Worm (Caenorhabditis elegans) whole organism, young adult: ENCODE results near the gene F19F10.3.

ENCODE experiments used
- C06A6.2 ChIP-seq: fragments of 200-800 bp; sonication (Bioruptor generic); conservative IDR thresholded peaks from 2 replicates; pipeline ENCODE4 v1.3.6; 2022; ENCODE audit warnings: missing genetic modification characterization, missing compliant biosample characterization
- F23B12.7 ChIP-seq: sonication (generic microtip); optimal IDR thresholded peaks from 2 replicates; lab custom pipeline; 2017; ENCODE audit warnings: missing genetic modification characterization, mild to moderate bottlenecking, missing compliant biosample characterization, antibody characterized with exemption, moderate library complexity; ENCODE audit not compliant: insufficient read depth
- F52B5.7 ChIP-seq: sonication (generic microtip); optimal IDR thresholded peaks from 2 replicates; lab custom pipeline; 2016; ENCODE audit warnings: mild to moderate bottlenecking, missing genetic modification characterization, missing compliant biosample characterization
- akir-1 ChIP-seq: fragments of 200-800 bp; sonication (Bioruptor generic); optimal IDR thresholded peaks from 2 replicates; lab custom pipeline; 2018; ENCODE audit warnings: mild to moderate bottlenecking, missing genetic modification characterization, moderate library complexity, missing compliant biosample characterization
- attf-5 ChIP-seq: fragments of 200-800 bp; sonication (Bioruptor generic); optimal IDR thresholded peaks from 2 replicates; lab custom pipeline; 2018; ENCODE audit warnings: mild to moderate bottlenecking, missing genetic modification characterization, missing compliant biosample characterization
- cebp-1 ChIP-seq, 2 experiments: fragments of 200-800 bp in 1 of 2; sonication (Bioruptor generic) in 1 of 2; sonication (generic microtip) in 1 of 2; IDR thresholded peaks in 1 of 2; optimal IDR thresholded peaks in 1 of 2; 2 replicates each; pipeline versions ENCODE4 v1.3.6 to Lab custom; 2017 to 2022; ENCODE audit warnings: missing compliant biosample characterization in 2 of 2, missing genetic modification characterization in 2 of 2, mild to moderate bottlenecking in 1 of 2, missing genetic modification reagents in 1 of 2, moderate library complexity in 1 of 2
- fkh-3 ChIP-seq: sonication (generic microtip); optimal IDR thresholded peaks from 2 replicates; lab custom pipeline; 2016; ENCODE audit warnings: mild to moderate bottlenecking, missing genetic modification characterization, missing compliant biosample characterization
- nhr-179 ChIP-seq: sonication (generic microtip); optimal IDR thresholded peaks from 2 replicates; lab custom pipeline; 2016; ENCODE audit warnings: mild to moderate bottlenecking, missing genetic modification characterization, missing compliant biosample characterization

DNA sequence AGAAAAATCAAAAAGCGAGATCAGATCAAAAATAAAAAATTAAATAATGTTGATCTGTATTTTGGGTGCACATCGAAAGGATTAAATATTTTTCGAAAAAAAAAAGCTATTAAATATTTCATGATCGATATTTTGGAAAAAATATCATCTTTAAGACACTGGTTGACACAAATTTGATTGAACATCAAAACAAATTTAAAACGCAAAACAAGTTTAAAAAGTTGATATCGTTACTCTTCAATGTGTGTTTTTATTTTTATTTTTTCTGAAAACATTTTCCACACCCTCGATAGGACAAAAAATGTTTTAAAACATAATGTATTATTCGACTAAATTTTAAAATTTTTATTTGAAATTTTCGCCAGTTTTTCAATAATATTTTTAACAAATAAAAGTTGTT lies 13.9 kb upstream of the F19F10.3 start, which contains the start of gene C54F6.12:
- no peak for TF ChIP-seq fkh-3 (tag; lab: Kevin White, UChicago)
- TF ChIP-seq F23B12.7 (tag; lab: Kevin White, UChicago): no peak
- TF ChIP-seq akir-1 (GFP tag; lab: Kevin White, UChicago): no peak
- no peak for TF ChIP-seq F52B5.7 (tag; lab: Kevin White, UChicago)
- no peak for TF ChIP-seq C06A6.2 (GFP tag; lab: Robert Waterston, UW)
- TF ChIP-seq nhr-179 (tag; lab: Kevin White, UChicago): no peak
- TF ChIP-seq attf-5 (GFP tag; lab: Kevin White, UChicago): no peak
- no peak for TF ChIP-seq cebp-1 (GFP tag; IDR thresholded peaks at IDR 0.05; lab: Robert Waterston, UW)
- TF ChIP-seq cebp-1 (tag; optimal IDR thresholded peaks at IDR 0.05; lab: Kevin White, UChicago): no peak
